Worm (Caenorhabditis elegans): ENCODE data around the gene mua-3.

Gene mua-3

ce11 chrIII:10152495-10152894 lies 8.0 kb upstream of the mua-3 start, which contains the start of gene nac-3:
Gene nac-3 (plus strand): TSS chrIII:10152795.
- no peak for TF ChIP-seq unc-62 (GFP tag; optimal IDR thresholded peaks at IDR 0.05)

- TF ChIP-seq unc-62 (GFP tag; optimal IDR thresholded peaks at IDR 0.05): no peak
Measured at ce11 chrIII:10153003-10153402, 7.5 kb upstream of the mua-3 start.

- no peak for TF ChIP-seq unc-62 (GFP tag; optimal IDR thresholded peaks at IDR 0.05)
Measured at ce11 chrIII:10154993-10155392, 5.5 kb upstream of the mua-3 start.

- no peak for TF ChIP-seq unc-62 (GFP tag; optimal IDR thresholded peaks at IDR 0.05)
Measured at ce11 chrIII:10156269-10156668, 4.2 kb upstream of the mua-3 start.

ce11 chrIII:10170265-10170664 lies 9.8 kb downstream of the mua-3 start:
- TF ChIP-seq unc-62 (GFP tag; optimal IDR thresholded peaks at IDR 0.05): no peak

- no peak for TF ChIP-seq unc-62 (GFP tag; optimal IDR thresholded peaks at IDR 0.05)
Measured at ce11 chrIII:10178023-10178422, 17.5 kb downstream of the mua-3 start.

ce11 chrIII:10178552-10178951 lies 18.1 kb downstream of the mua-3 start:
- TF ChIP-seq unc-62 (GFP tag; optimal IDR thresholded peaks at IDR 0.05): no peak

ce11 chrIII:10179444-10179843 lies 18.9 kb downstream of the mua-3 start:
- TF ChIP-seq unc-62 (GFP tag; optimal IDR thresholded peaks at IDR 0.05): no peak

- TF ChIP-seq unc-62 (GFP tag; optimal IDR thresholded peaks at IDR 0.05): no peak
Measured at ce11 chrIII:10181868-10182267, 21.4 kb downstream of the mua-3 start.

ce11 chrIII:10186160-10186559 lies 25.7 kb downstream of the mua-3 start, which contains the start of gene unc-47:
Gene unc-47 (minus strand): TSS chrIII:10186260.
- no peak for TF ChIP-seq unc-62 (GFP tag; optimal IDR thresholded peaks at IDR 0.05)

- no peak for TF ChIP-seq unc-62 (GFP tag; optimal IDR thresholded peaks at IDR 0.05)
Measured at ce11 chrIII:10187840-10188239, 27.3 kb downstream of the mua-3 start.

- TF ChIP-seq unc-62 (GFP tag; optimal IDR thresholded peaks at IDR 0.05): no peak
Measured at ce11 chrIII:10188912-10189311, 28.4 kb downstream of the mua-3 start, which contains the start of gene epac-1. Gene epac-1 (plus strand): TSS chrIII:10189212.

- no peak for TF ChIP-seq unc-62 (GFP tag; optimal IDR thresholded peaks at IDR 0.05)
Measured at ce11 chrIII:10194569-10194968, 34.1 kb downstream of the mua-3 start.

ce11 chrIII:10195911-10196310 lies 35.4 kb downstream of the mua-3 start:
- no peak for TF ChIP-seq unc-62 (GFP tag; optimal IDR thresholded peaks at IDR 0.05)

ce11 chrIII:10196796-10197195 lies 36.3 kb downstream of the mua-3 start:
- no peak for TF ChIP-seq unc-62 (GFP tag; optimal IDR thresholded peaks at IDR 0.05)

- no peak for TF ChIP-seq unc-62 (GFP tag; optimal IDR thresholded peaks at IDR 0.05)
Measured at ce11 chrIII:10197416-10197815, 36.9 kb downstream of the mua-3 start, which contains the start of gene dod-6. Gene dod-6 (plus strand): TSS chrIII:10197716.

ce11 chrIII:10199052-10199451 lies 38.6 kb downstream of the mua-3 start, which contains the start of gene T20G5.8:
Gene T20G5.8 (plus strand): TSS chrIII:10199352.
- TF ChIP-seq unc-62 (GFP tag; optimal IDR thresholded peaks at IDR 0.05): no peak

- TF ChIP-seq unc-62 (GFP tag; optimal IDR thresholded peaks at IDR 0.05): no peak
Measured at ce11 chrIII:10201235-10201634, 40.7 kb downstream of the mua-3 start, which contains the start of the genes T20G5.13 and T20G5.12. Gene T20G5.13 (minus strand): TSS chrIII:10201335. Gene T20G5.12 (plus strand): TSS chrIII:10201604.
